Worm (Caenorhabditis elegans) whole organism, early embryonic: Measurements from ENCODE around the gene unc-17.

ENCODE experiments used
- F13C5.2 ChIP-seq: sonication (generic microtip); optimal IDR thresholded peaks from 2 replicates; lab custom pipeline; 2017; ENCODE audit warnings: mild to moderate bottlenecking, missing genetic modification characterization, inconsistent platforms, missing compliant biosample characterization
- ama-1 ChIP-seq: fragments of 150-350 bp; optimal IDR thresholded peaks from 2 replicates; lab custom pipeline; 2014
- ceh-36 ChIP-seq: sonication (generic microtip); optimal IDR thresholded peaks from 2 replicates; lab custom pipeline; 2016; ENCODE audit warnings: missing genetic modification characterization, inconsistent platforms, missing compliant biosample characterization
- flt-1 ChIP-seq: fragments of 200-800 bp; sonication (Bioruptor generic); IDR thresholded peaks from 2 replicates; pipeline ENCODE4 v1.3.6; 2022; ENCODE audit warnings: missing genetic modification characterization, missing compliant biosample characterization
- hmbx-1 ChIP-seq: sonication (generic microtip); optimal IDR thresholded peaks from 2 replicates; lab custom pipeline; 2016; ENCODE audit warnings: mild to moderate bottlenecking, missing genetic modification characterization, missing compliant biosample characterization
- hmg-4 ChIP-seq: fragments of 200-800 bp; sonication (Bioruptor generic); optimal IDR thresholded peaks from 2 replicates; lab custom pipeline; 2018; ENCODE audit warnings: mild to moderate bottlenecking, missing genetic modification characterization, missing compliant biosample characterization
- hnd-1 ChIP-seq: sonication (generic microtip); optimal IDR thresholded peaks from 2 replicates; lab custom pipeline; 2016; ENCODE audit warnings: missing genetic modification characterization, missing compliant biosample characterization
- pes-1 ChIP-seq: fragments of 200-800 bp; sonication (Bioruptor generic); IDR thresholded peaks from 2 replicates; pipeline ENCODE4 v1.3.6; 2022; ENCODE audit warnings: missing genetic modification reagents, missing genetic modification characterization, missing compliant biosample characterization
- scrt-1 ChIP-seq: fragments of 200-800 bp; sonication (Bioruptor generic); IDR thresholded peaks from 2 replicates; pipeline ENCODE4 v1.3.6; 2022; ENCODE audit warnings: missing genetic modification characterization, missing compliant biosample characterization
- tbx-11 ChIP-seq: fragments of 200-800 bp; sonication (Bioruptor generic); IDR thresholded peaks from 2 replicates; pipeline ENCODE4 v1.3.6; 2022; ENCODE audit warnings: missing genetic modification characterization, missing compliant biosample characterization
- tbx-37 ChIP-seq: fragments of 200-800 bp; sonication (Bioruptor generic); conservative IDR thresholded peaks from 2 replicates; pipeline ENCODE4 v1.3.6; 2022; ENCODE audit warnings: missing genetic modification reagents, missing genetic modification characterization, missing compliant biosample characterization

DNA sequence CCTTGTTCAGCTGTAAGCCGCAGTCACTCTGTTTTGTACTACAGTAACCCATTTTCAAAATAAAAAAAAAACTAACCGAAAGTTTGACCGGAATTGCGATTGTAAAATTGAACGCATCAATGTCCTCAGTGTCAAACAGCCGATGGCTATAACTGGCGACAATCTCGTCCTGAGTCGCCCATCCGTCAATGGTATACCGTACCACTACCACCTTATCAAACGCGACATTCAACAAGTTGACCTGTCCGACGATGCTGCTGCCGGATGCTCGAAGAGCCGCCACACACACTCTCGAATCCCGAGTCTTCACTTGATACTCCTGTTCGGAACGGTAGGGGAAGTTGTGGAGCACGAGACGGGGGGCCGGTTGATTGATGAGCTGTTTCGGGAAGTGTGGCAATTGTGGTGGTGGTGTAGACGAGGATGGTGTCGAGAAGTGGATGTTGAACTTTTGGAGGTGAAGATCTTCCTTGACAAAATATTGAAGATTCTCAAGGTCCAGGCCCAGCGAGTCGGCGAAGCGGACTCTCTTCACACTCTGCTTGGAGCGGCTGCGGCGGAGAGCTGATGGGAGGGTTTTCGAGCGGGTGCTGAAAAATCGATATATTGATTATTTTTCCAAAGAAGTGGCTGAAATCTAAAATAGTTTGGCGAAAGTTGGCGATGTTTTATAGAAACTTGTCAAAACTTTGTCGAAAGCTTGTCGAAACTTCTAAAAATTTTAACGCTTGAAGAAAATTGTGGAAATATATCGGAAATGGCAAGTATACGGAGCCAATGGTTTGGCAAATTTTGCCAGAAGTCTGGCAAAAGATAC lies 22.0 kb upstream of the unc-17 start:
- TF ChIP-seq hnd-1 = no peak
- no peak for TF ChIP-seq hmg-4 (GFP tag; lab: Kevin White, UChicago)
- TF ChIP-seq ceh-36 (tag; lab: Kevin White, UChicago) = no peak
- no peak for TF ChIP-seq scrt-1 (GFP tag; lab: Robert Waterston, UW)
- TF ChIP-seq tbx-37 = no peak
- no peak for TF ChIP-seq hmbx-1 (tag; lab: Kevin White, UChicago)
- no peak for TF ChIP-seq ama-1 (lab: Kevin White, UChicago)
- no peak for TF ChIP-seq pes-1 (GFP tag; lab: Robert Waterston, UW)
- TF ChIP-seq flt-1 = no peak
- no peak for TF ChIP-seq F13C5.2 (tag; lab: Kevin White, UChicago)
- TF ChIP-seq tbx-11 (GFP tag; lab: Robert Waterston, UW) = no peak
